Fruit fly (Drosophila melanogaster): ENCODE data around the gene Coq5.
"Not testable (repeated sequence)": the region's sequence is repeated elsewhere in the genome, so short reads cannot be mapped to it uniquely, and the experiment has no call there.

DNA sequence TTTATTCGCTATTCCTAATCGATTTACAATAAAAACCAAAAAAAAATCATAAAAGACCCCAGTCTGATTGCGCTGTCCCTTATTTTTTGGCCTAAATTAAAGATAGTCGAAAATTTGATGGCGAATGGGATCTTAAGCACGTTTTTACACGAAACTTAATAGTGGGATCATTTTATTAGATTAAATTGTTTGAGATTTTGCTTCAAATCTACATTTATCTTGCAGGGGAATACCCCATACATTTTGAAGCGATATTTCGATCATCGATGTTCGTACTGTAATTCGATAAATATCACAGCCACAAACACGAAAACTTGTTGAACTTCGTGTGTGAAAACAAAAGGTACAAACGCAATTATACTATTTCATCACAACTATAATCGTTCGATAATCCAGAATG is 10.2 kb downstream of the Coq5 start, which contains the start of gene CG32641:
- TF ChIP-seq Dif (GFP tag; optimal IDR thresholded peaks at IDR 0.05; ENCODE audit: partially characterized antibody); sv (GFP tag; optimal IDR thresholded peaks at IDR 0.05); psq (GFP tag; optimal IDR thresholded peaks at IDR 0.05): not testable (repeated sequence)

Measured in whole organism, wandering third instar larva.